Worm (Caenorhabditis elegans): ENCODE measurements around the gene B0454.5.

- TF ChIP-seq B0310.2 (tag; optimal IDR thresholded peaks at IDR 0.05): no peak
- no peak for TF ChIP-seq ama-1 (optimal IDR thresholded peaks at IDR 0.05)
- no peak for TF ChIP-seq F13C5.2 (tag; optimal IDR thresholded peaks at IDR 0.05)
- TF ChIP-seq ceh-13 (GFP tag; optimal IDR thresholded peaks at IDR 0.05): no peak
- TF ChIP-seq aly-1 (tag; optimal IDR thresholded peaks at IDR 0.05): no peak
- TF ChIP-seq tbx-11 (GFP tag; IDR thresholded peaks at IDR 0.05): no peak
- TF ChIP-seq flt-1 (GFP tag; IDR thresholded peaks at IDR 0.05): no peak
- TF ChIP-seq scrt-1 (GFP tag; IDR thresholded peaks at IDR 0.05): 0 out of 2 replicates have a peak, but pooled peaks have one; percentile 9
- TF ChIP-seq ets-7 (tag; optimal IDR thresholded peaks at IDR 0.05): no peak
- no peak for TF ChIP-seq ceh-36 (tag; optimal IDR thresholded peaks at IDR 0.05)
- TF ChIP-seq hnd-1 (tag; optimal IDR thresholded peaks at IDR 0.05): no peak
These were observed 23.6 kb downstream of the B0454.5 start for ce11 chrII:3062222-3062621.

Data from whole organism, early embryonic.